Fruit fly (Drosophila melanogaster): Measurements from ENCODE around the gene CG5783.

CG5783 gene

dm6 chr2L:18119643-18120042 lies 36.2 kb upstream of the CG5783 start, which contains the start of gene CG5758 (continued):
- TF ChIP-seq CG6175 (GFP tag; IDR thresholded peaks at IDR 0.05) (no peak), CG32767 (GFP tag; IDR thresholded peaks at IDR 0.05) (no peak), dan (GFP tag; IDR thresholded peaks at IDR 0.05) (no peak), bowl (GFP tag; IDR thresholded peaks at IDR 0.05) (no peak), pzg (GFP tag; optimal IDR thresholded peaks at IDR 0.05) (peak; percentile 8), Ravus (GFP tag; IDR thresholded peaks at IDR 0.05) (no peak), Hr78 (GFP tag; optimal IDR thresholded peaks at IDR 0.05) (no peak), CG16813 (GFP tag; IDR thresholded peaks at IDR 0.05; ENCODE audit: partially characterized antibody) (no peak), lbe (GFP tag; optimal IDR thresholded peaks at IDR 0.05) (peak; percentile 0), B-H2 (GFP tag; optimal IDR thresholded peaks at IDR 0.05) (peak; percentile 31), NFAT (GFP tag; IDR thresholded peaks at IDR 0.05) (0 out of 2 replicates have a peak, but pooled peaks have one; percentile 10), BEAF-32 (GFP tag; optimal IDR thresholded peaks at IDR 0.05) (no peak), CG17361 (GFP tag; IDR thresholded peaks at IDR 0.05) (no peak), Meics (GFP tag; optimal IDR thresholded peaks at IDR 0.05) (peak; percentile 9), Myb (GFP tag; optimal IDR thresholded peaks at IDR 0.05) (peak; percentile 25), ftz-f1 (GFP tag; optimal IDR thresholded peaks at IDR 0.05) (peak; percentile 42), CG6689 (GFP tag; IDR thresholded peaks at IDR 0.05) (0 out of 2 replicates have a peak, but pooled peaks have one; percentile 6), Aef1 (GFP tag; IDR thresholded peaks at IDR 0.05) (no peak), ems (GFP tag; optimal IDR thresholded peaks at IDR 0.05) (no peak), CG15269 (tag; optimal IDR thresholded peaks at IDR 0.05) (peak; percentile 44), ci (GFP tag; IDR thresholded peaks at IDR 0.05) (0 out of 3 replicates have a peak, but pooled peaks have one; percentile 37), MBD-R2 (GFP tag; IDR thresholded peaks at IDR 0.05) (no peak), jumu (GFP tag; optimal IDR thresholded peaks at IDR 0.05) (no peak), Fer1 (GFP tag; optimal IDR thresholded peaks at IDR 0.05) (peak; percentile 36), CG12299 (tag; optimal IDR thresholded peaks at IDR 0.05) (peak; percentile 30), CG10654 (GFP tag; optimal IDR thresholded peaks at IDR 0.05) (no peak), hkb (optimal IDR thresholded peaks at IDR 0.05) (no peak), hkb (GFP tag; IDR thresholded peaks at IDR 0.05) (peak; percentile 53; the same call in 1 of the 2 replicates), CG31365 (tag; optimal IDR thresholded peaks at IDR 0.05) (no peak), btn (GFP tag; optimal IDR thresholded peaks at IDR 0.05) (no peak), mam (GFP tag; optimal IDR thresholded peaks at IDR 0.05) (peak; percentile 25), CG7745 (tag; optimal IDR thresholded peaks at IDR 0.05) (no peak), CoRest (tag; optimal IDR thresholded peaks at IDR 0.05) (peak; percentile 27), nerfin-1 (tag; optimal IDR thresholded peaks at IDR 0.05) (no peak), Bgb (GFP tag; IDR thresholded peaks at IDR 0.05; ENCODE audit: partially characterized antibody) (peak; percentile 49; the same call in 1 of the 2 replicates), CG31224 (GFP tag; IDR thresholded peaks at IDR 0.05) (no peak), HmgD (GFP tag; optimal IDR thresholded peaks at IDR 0.05) (no peak), sug (tag; optimal IDR thresholded peaks at IDR 0.05) (peak; percentile 39), CG13424 (tag; optimal IDR thresholded peaks at IDR 0.05) (no peak), zfh2 (GFP tag; optimal IDR thresholded peaks at IDR 0.05) (no peak), dysf (GFP tag; IDR thresholded peaks at IDR 0.05) (no peak), CG4424 (GFP tag; optimal IDR thresholded peaks at IDR 0.05) (peak; percentile 11), p53 (GFP tag; optimal IDR thresholded peaks at IDR 0.05) (no peak), cg (GFP tag; optimal IDR thresholded peaks at IDR 0.05) (no peak), Sry-δ (GFP tag; optimal IDR thresholded peaks at IDR 0.05) (no peak), Mad (GFP tag; optimal IDR thresholded peaks at IDR 0.05) (no peak), tll (GFP tag; optimal IDR thresholded peaks at IDR 0.05) (no peak), CG4404 (GFP tag; IDR thresholded peaks at IDR 0.05) (no peak), Blimp-1 (GFP tag; optimal IDR thresholded peaks at IDR 0.05) (no peak), hbn (GFP tag; IDR thresholded peaks at IDR 0.05; ENCODE audit: partially characterized antibody) (no peak), CG11504 (tag; optimal IDR thresholded peaks at IDR 0.05) (peak; percentile 59)

Measured in whole organism, embryonic.